Worm (Caenorhabditis elegans) whole organism, L1 larva: ENCODE measurements around the gene F10E7.11.
A peak's percentile ranks its signal among the peaks of the same experiment; 100 is the strongest.

ENCODE experiments used
- C16A3.4 ChIP-seq: fragments of 150-350 bp; optimal IDR thresholded peaks from 2 replicates; lab custom pipeline; 2014; ENCODE audit warnings: missing biosample characterization, missing genetic modification characterization
- Y116A8C.19 ChIP-seq: sonication (generic microtip); optimal IDR thresholded peaks from 2 replicates; lab custom pipeline; 2016; ENCODE audit warnings: missing compliant biosample characterization, missing genetic modification characterization, borderline replicate concordance
- aha-1 ChIP-seq: fragments of 150-350 bp; optimal IDR thresholded peaks from 2 replicates; lab custom pipeline; 2014; ENCODE audit warnings: missing biosample characterization, missing genetic modification characterization
- aly-2 ChIP-seq: fragments of 150-350 bp; optimal IDR thresholded peaks from 2 replicates; lab custom pipeline; 2014; ENCODE audit warnings: missing biosample characterization, missing genetic modification characterization
- ama-1 ChIP-seq: fragments of 150-350 bp; optimal IDR thresholded peaks from 2 replicates; lab custom pipeline; 2014
- blmp-1 ChIP-seq: fragments of 150-350 bp; optimal IDR thresholded peaks from 2 replicates; lab custom pipeline; 2014; ENCODE audit warnings: missing biosample characterization, missing genetic modification characterization
- ceh-63 ChIP-seq: fragments of 200-800 bp; sonication (Bioruptor generic); optimal IDR thresholded peaks from 2 replicates; lab custom pipeline; 2018; ENCODE audit warnings: mild to moderate bottlenecking, missing genetic modification characterization, missing compliant biosample characterization
- ceh-8 ChIP-seq: fragments of 200-800 bp; sonication (Bioruptor generic); optimal IDR thresholded peaks from 2 replicates; lab custom pipeline; 2018; ENCODE audit warnings: mild to moderate bottlenecking, missing genetic modification characterization, moderate library complexity, missing compliant biosample characterization
- ceh-82 ChIP-seq, 3 experiments: fragments of 150-350 bp in 1 of 3; sonication (generic microtip) in 2 of 3; optimal IDR thresholded peaks; 2 replicates each; lab custom pipeline; 2014 to 2017; ENCODE audit warnings: missing biosample characterization in 3 of 3, missing genetic modification characterization in 3 of 3
- ceh-88 ChIP-seq: fragments of 200-800 bp; sonication (Bioruptor generic); IDR thresholded peaks from 2 replicates; pipeline ENCODE4 v1.3.6; 2022; ENCODE audit warnings: missing genetic modification characterization, missing compliant biosample characterization
- ceh-90 ChIP-seq: sonication (generic microtip); optimal IDR thresholded peaks from 2 replicates; lab custom pipeline; 2016; ENCODE audit warnings: missing genetic modification characterization, missing compliant biosample characterization
- ces-1 ChIP-seq: fragments of 150-350 bp; optimal IDR thresholded peaks from 2 replicates; lab custom pipeline; 2014; ENCODE audit warnings: missing biosample characterization, missing genetic modification reagents, missing genetic modification characterization
- dsc-1 ChIP-seq: sonication (generic microtip); optimal IDR thresholded peaks from 2 replicates; lab custom pipeline; 2016; ENCODE audit warnings: mild to moderate bottlenecking, missing genetic modification characterization, missing compliant biosample characterization
- efl-1 ChIP-seq, 4 experiments: fragments of 150-350 bp; optimal IDR thresholded peaks in 3 of 4; peaks in 1 of 4; 1 replicate in 1 of 4; 2 replicates in 3 of 4; lab custom pipeline; 2014; ENCODE audit warnings: missing biosample characterization in 2 of 4, missing genetic modification characterization in 2 of 4, missing genetic modification reagents in 2 of 4
- efl-3 ChIP-seq: fragments of 200-800 bp; sonication (Bioruptor generic); optimal IDR thresholded peaks from 2 replicates; lab custom pipeline; 2018; ENCODE audit warnings: mild to moderate bottlenecking, missing genetic modification characterization, missing compliant biosample characterization
- fkh-10 ChIP-seq: sonication (generic microtip); optimal IDR thresholded peaks from 2 replicates; lab custom pipeline; 2017; ENCODE audit warnings: missing biosample characterization, missing genetic modification reagents, missing genetic modification characterization
- fkh-4 ChIP-seq: sonication (generic microtip); optimal IDR thresholded peaks from 2 replicates; lab custom pipeline; 2016; ENCODE audit warnings: missing compliant biosample characterization, missing genetic modification characterization, borderline replicate concordance
- hlh-17 ChIP-seq: fragments of 200-800 bp; sonication (Bioruptor generic); optimal IDR thresholded peaks from 2 replicates; lab custom pipeline; 2018; ENCODE audit warnings: missing genetic modification characterization, mild to moderate bottlenecking, missing compliant biosample characterization, moderate library complexity, borderline replicate concordance
- hlh-4 ChIP-seq: sonication (generic microtip); optimal IDR thresholded peaks from 2 replicates; lab custom pipeline; 2016; ENCODE audit warnings: mild to moderate bottlenecking, missing genetic modification characterization, missing compliant biosample characterization
- hpl-2 ChIP-seq: fragments of 150-350 bp; optimal IDR thresholded peaks from 2 replicates; lab custom pipeline; 2014; ENCODE audit warnings: missing biosample characterization, missing genetic modification reagents, missing genetic modification characterization
- irx-1 ChIP-seq: sonication (generic microtip); optimal IDR thresholded peaks from 2 replicates; lab custom pipeline; 2016; ENCODE audit warnings: missing genetic modification characterization, missing compliant biosample characterization
- isw-1 ChIP-seq: fragments of 200-800 bp; sonication (Bioruptor generic); IDR thresholded peaks from 2 replicates; pipeline ENCODE4 v1.3.6; 2022; ENCODE audit warnings: missing genetic modification characterization, missing compliant biosample characterization
- jun-1 ChIP-seq: fragments of 150-350 bp; optimal IDR thresholded peaks from 2 replicates; lab custom pipeline; 2014; ENCODE audit warnings: missing biosample characterization, missing genetic modification reagents, missing genetic modification characterization
- lin-13 ChIP-seq: fragments of 150-350 bp; optimal IDR thresholded peaks from 2 replicates; lab custom pipeline; 2014; ENCODE audit warnings: missing biosample characterization, missing genetic modification reagents, missing genetic modification characterization
- lin-14 ChIP-seq: fragments of 200-800 bp; sonication (Bioruptor generic); optimal IDR thresholded peaks from 2 replicates; lab custom pipeline; 2018; ENCODE audit warnings: mild to moderate bottlenecking, missing genetic modification characterization, moderate library complexity, missing compliant biosample characterization
- lin-35 ChIP-seq, 2 experiments: fragments of 150-350 bp; optimal IDR thresholded peaks; 2 replicates each; lab custom pipeline; 2014; ENCODE audit warnings: missing biosample characterization in 2 of 2, missing genetic modification characterization in 2 of 2, missing genetic modification reagents in 2 of 2
- lin-39 ChIP-seq: fragments of 150-350 bp; optimal IDR thresholded peaks from 2 replicates; lab custom pipeline; 2014; ENCODE audit warnings: missing biosample characterization, missing genetic modification reagents, missing genetic modification characterization
- lir-3 ChIP-seq: sonication (generic microtip); optimal IDR thresholded peaks from 2 replicates; lab custom pipeline; 2016; ENCODE audit warnings: mild to moderate bottlenecking, missing genetic modification characterization, moderate library complexity, missing compliant biosample characterization; ENCODE audit not compliant: poor library complexity
- lsy-2 ChIP-seq, 2 experiments: fragments of 150-350 bp; optimal IDR thresholded peaks; 2 replicates each; lab custom pipeline; 2014; ENCODE audit warnings: missing biosample characterization in 2 of 2, missing genetic modification characterization in 2 of 2
- mab-9 ChIP-seq: fragments of 200-800 bp; sonication (Bioruptor generic); IDR thresholded peaks from 2 replicates; pipeline ENCODE4 v1.3.6; 2022; ENCODE audit warnings: missing genetic modification reagents, missing genetic modification characterization, missing compliant biosample characterization
- mdl-1 ChIP-seq, 2 experiments: fragments of 150-350 bp; optimal IDR thresholded peaks; 2 replicates each; lab custom pipeline; 2014 to 2017; ENCODE audit warnings: missing biosample characterization in 2 of 2, missing genetic modification characterization in 2 of 2, inconsistent platforms in 1 of 2
- mep-1 ChIP-seq: fragments of 150-350 bp; optimal IDR thresholded peaks from 2 replicates; lab custom pipeline; 2014; ENCODE audit warnings: missing biosample characterization, missing genetic modification characterization
- nhr-11 ChIP-seq: fragments of 150-350 bp; optimal IDR thresholded peaks from 2 replicates; lab custom pipeline; 2014; ENCODE audit warnings: missing biosample characterization, missing genetic modification characterization
- nhr-19 ChIP-seq: fragments of 200-800 bp; sonication (Bioruptor generic); conservative IDR thresholded peaks from 2 replicates; pipeline ENCODE4 v1.3.6; 2022; ENCODE audit warnings: missing genetic modification characterization, missing compliant biosample characterization
- nhr-20 ChIP-seq: sonication (generic microtip); optimal IDR thresholded peaks from 2 replicates; lab custom pipeline; 2016; ENCODE audit warnings: mild to moderate bottlenecking, missing genetic modification characterization, missing compliant biosample characterization
- nhr-237 ChIP-seq: fragments of 150-350 bp; optimal IDR thresholded peaks from 2 replicates; lab custom pipeline; 2014; ENCODE audit warnings: missing biosample characterization, missing genetic modification characterization
- nhr-28 ChIP-seq: fragments of 150-350 bp; optimal IDR thresholded peaks from 2 replicates; lab custom pipeline; 2014; ENCODE audit warnings: missing biosample characterization, missing genetic modification characterization
- nhr-47 ChIP-seq: sonication (generic microtip); optimal IDR thresholded peaks from 2 replicates; lab custom pipeline; 2016; ENCODE audit warnings: mild to moderate bottlenecking, missing genetic modification characterization, moderate library complexity, missing compliant biosample characterization
- nhr-71 ChIP-seq: sonication (generic microtip); optimal IDR thresholded peaks from 2 replicates; lab custom pipeline; 2016; ENCODE audit warnings: mild to moderate bottlenecking, missing genetic modification characterization, moderate library complexity, missing compliant biosample characterization
- nhr-76 ChIP-seq: sonication (generic microtip); optimal IDR thresholded peaks from 2 replicates; lab custom pipeline; 2017; ENCODE audit warnings: missing biosample characterization, missing genetic modification characterization
- nhr-77 ChIP-seq: fragments of 150-350 bp; optimal IDR thresholded peaks from 2 replicates; lab custom pipeline; 2014; ENCODE audit warnings: missing biosample characterization, missing genetic modification characterization
- pqm-1 ChIP-seq: sonication (generic microtip); optimal IDR thresholded peaks from 3 replicates; lab custom pipeline; 2017; ENCODE audit warnings: missing biosample characterization, missing genetic modification characterization
- snu-23 ChIP-seq: sonication (generic microtip); optimal IDR thresholded peaks from 2 replicates; lab custom pipeline; 2016; ENCODE audit warnings: missing genetic modification characterization, missing compliant biosample characterization
- sup-37 ChIP-seq: fragments of 200-800 bp; sonication (Bioruptor generic); optimal IDR thresholded peaks from 2 replicates; lab custom pipeline; 2018; ENCODE audit warnings: mild to moderate bottlenecking, missing genetic modification characterization, missing compliant biosample characterization
- tbx-2 ChIP-seq: sonication (generic microtip); optimal IDR thresholded peaks from 2 replicates; lab custom pipeline; 2016; ENCODE audit warnings: missing genetic modification characterization, missing compliant biosample characterization
- tlp-1 ChIP-seq: fragments of 150-350 bp; optimal IDR thresholded peaks from 2 replicates; lab custom pipeline; 2014; ENCODE audit warnings: missing biosample characterization, missing genetic modification characterization
- unc-62 ChIP-seq: fragments of 150-350 bp; optimal IDR thresholded peaks from 2 replicates; lab custom pipeline; 2014; ENCODE audit warnings: missing biosample characterization, missing genetic modification reagents, missing genetic modification characterization
- unc-86 ChIP-seq: sonication (generic microtip); optimal IDR thresholded peaks from 2 replicates; lab custom pipeline; 2016; ENCODE audit warnings: missing genetic modification characterization, missing compliant biosample characterization
- unc-98 ChIP-seq: fragments of 200-800 bp; sonication (Bioruptor generic); IDR thresholded peaks from 2 replicates; pipeline ENCODE4 v1.3.6; 2022; ENCODE audit warnings: missing genetic modification characterization, missing compliant biosample characterization
- zag-1 ChIP-seq: fragments of 150-350 bp; optimal IDR thresholded peaks from 2 replicates; lab custom pipeline; 2014; ENCODE audit warnings: missing biosample characterization, missing genetic modification characterization
- zip-4 ChIP-seq: fragments of 200-800 bp; sonication (Bioruptor generic); optimal IDR thresholded peaks from 2 replicates; lab custom pipeline; 2018; ENCODE audit warnings: mild to moderate bottlenecking, missing genetic modification characterization, moderate library complexity, missing compliant biosample characterization

The F10E7.11 gene

DNA sequence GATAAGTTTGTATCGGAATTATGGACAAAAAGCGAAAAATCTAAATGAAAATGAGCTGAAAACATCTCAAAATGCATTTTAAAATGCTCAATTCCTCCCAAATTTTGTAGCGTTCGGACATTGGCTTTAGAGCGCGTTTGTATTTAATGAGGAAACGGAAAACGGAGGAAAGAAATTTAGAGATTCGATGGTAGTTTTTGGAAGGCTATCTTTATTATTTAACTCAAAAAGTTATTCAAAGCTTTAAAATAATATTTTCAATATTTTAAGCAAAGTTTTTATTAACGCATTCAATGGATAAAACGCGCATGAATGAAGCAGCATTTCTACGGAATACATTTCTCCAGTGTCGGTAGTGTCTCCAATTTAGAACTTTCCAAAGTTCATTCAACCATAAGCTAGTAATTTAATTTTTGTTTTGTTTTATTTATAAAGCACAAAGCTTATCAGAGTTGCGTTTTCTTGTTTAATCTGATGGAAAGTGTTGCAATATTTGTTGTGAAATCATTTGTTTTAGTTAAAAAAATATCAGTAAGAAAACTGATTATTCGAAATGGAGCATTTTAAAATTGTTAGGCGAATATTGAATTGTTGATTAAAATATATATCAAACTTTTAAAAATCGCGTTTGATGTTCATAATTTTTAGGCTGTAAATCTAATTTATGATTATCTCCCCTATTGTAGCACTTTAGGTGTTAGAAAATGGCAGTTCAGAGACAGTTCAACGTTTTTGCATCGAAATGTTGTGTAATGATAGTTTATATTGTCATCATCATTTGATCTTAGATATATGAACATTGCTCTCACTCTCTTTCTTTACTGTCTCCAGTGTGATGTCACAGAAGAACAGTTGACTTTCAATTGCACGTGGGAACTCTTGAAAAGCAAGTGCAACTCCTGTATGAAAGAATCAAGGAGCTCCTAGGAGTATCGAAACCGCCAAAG, 49.8 kb downstream of the F10E7.11 start (continued):
- TF ChIP-seq Y116A8C.19 (tag; lab: Kevin White, UChicago) (no peak), mdl-1 (tag; optimal IDR thresholded peaks at IDR 0.05; lab: Kevin White, UChicago) (peak in 1 of 2 experiments; percentile 17), unc-98 (GFP tag; lab: Robert Waterston, UW) (peak; percentile 88), nhr-11 (tag; lab: Kevin White, UChicago) (peak; percentile 23), ceh-63 (GFP tag; lab: Kevin White, UChicago) (no peak), efl-3 (GFP tag; lab: Kevin White, UChicago) (no peak), ces-1 (GFP tag; lab: Kevin White, UChicago) (no peak), sup-37 (GFP tag; lab: Kevin White, UChicago) (no peak), ceh-8 (peak; percentile 17), lin-13 (GFP tag; lab: Kevin White, UChicago) (peak; percentile 54), lir-3 (peak; percentile 83), hlh-4 (tag; lab: Kevin White, UChicago) (peak; percentile 21), nhr-28 (tag; lab: Kevin White, UChicago) (no peak), lin-14 (GFP tag; lab: Kevin White, UChicago) (peak; percentile 94), ceh-82 (tag; optimal IDR thresholded peaks at IDR 0.05; lab: Kevin White, UChicago) (peak; percentile 22 to 34 (median 32)), nhr-71 (peak; percentile 84), ama-1 (lab: Kevin White, UChicago) (no peak), mab-9 (GFP tag; lab: Robert Waterston, UW) (no peak), isw-1 (GFP tag; lab: Robert Waterston, UW) (peak; percentile 76), hpl-2 (GFP tag; lab: Kevin White, UChicago) (no peak), aly-2 (tag; lab: Kevin White, UChicago) (peak; percentile 12), nhr-19 (GFP tag; lab: Robert Waterston, UW) (peak; percentile 56), tlp-1 (no peak), snu-23 (GFP tag; lab: Kevin White, UChicago) (peak; percentile 79), nhr-76 (no peak), efl-1 (optimal IDR thresholded peaks at IDR 0.05; lab: Kevin White, UChicago) (peak; percentile 67 to 68), efl-1 (GFP tag; optimal IDR thresholded peaks at IDR 0.05 in 1 of 2; lab: Kevin White, UChicago) (peak; percentile 58 to 79), fkh-4 (tag; lab: Kevin White, UChicago) (peak; percentile 17), aha-1 (tag; lab: Kevin White, UChicago) (no peak), lin-35 (GFP tag; optimal IDR thresholded peaks at IDR 0.05; lab: Kevin White, UChicago) (peak; percentile 72 to 78), blmp-1 (tag; lab: Kevin White, UChicago) (peak; percentile 55), zip-4 (GFP tag; lab: Kevin White, UChicago) (no peak), lsy-2 (tag; optimal IDR thresholded peaks at IDR 0.05; lab: Kevin White, UChicago) (peak; percentile 71 to 91), unc-62 (no peak), unc-86 (tag; lab: Kevin White, UChicago) (peak; percentile 59), nhr-20 (peak; percentile 79), pqm-1 (tag; lab: Kevin White, UChicago) (no peak), tbx-2 (tag; lab: Kevin White, UChicago) (peak; percentile 74), irx-1 (peak; percentile 66), ceh-88 (GFP tag; lab: Robert Waterston, UW) (peak; percentile 73), C16A3.4 (tag; lab: Kevin White, UChicago) (peak; percentile 86), ceh-90 (peak; percentile 77), dsc-1 (tag; lab: Kevin White, UChicago) (peak; percentile 75), mep-1 (tag; lab: Kevin White, UChicago) (peak; percentile 89), fkh-10 (GFP tag; lab: Kevin White, UChicago) (peak; percentile 8), lin-39 (no peak), nhr-77 (tag; lab: Kevin White, UChicago) (peak; percentile 37), nhr-47 (tag; lab: Kevin White, UChicago) (peak; percentile 84), nhr-237 (peak; percentile 58), jun-1 (no peak), zag-1 (no peak), hlh-17 (GFP tag; lab: Kevin White, UChicago) (no peak)
